Fruit fly (Drosophila melanogaster) Kc167 (cell line): ENCODE data around the gene CG5342.

Source experiments
- Myc ChIP-seq: fragments of >200 bp; optimal IDR thresholded peaks from 2 replicates; lab custom pipeline; 2017; ENCODE audit warnings: missing external identifiers
- h ChIP-seq: fragments of >200 bp; optimal IDR thresholded peaks from 3 replicates; lab custom pipeline; 2018; ENCODE audit warnings: missing external identifiers
- insv ChIP-seq: fragments of >200 bp; optimal IDR thresholded peaks from 3 replicates; lab custom pipeline; 2018; ENCODE audit warnings: missing external identifiers

dm6 chr3R:11615415-11616104 lies 36.9 kb downstream of the CG5342 start:
- no peak for TF ChIP-seq h (lab: Kevin White, UChicago)
- TF ChIP-seq Myc (lab: Kevin White, UChicago), result no peak
- no peak for TF ChIP-seq insv (lab: Kevin White, UChicago)
